Worm (Caenorhabditis elegans) whole organism, mixed stage, embryonic: ENCODE data around the gene srbc-84.

Source experiments
- lin-13 ChIP-seq: fragments of 150-350 bp; optimal IDR thresholded peaks from 2 replicates; lab custom pipeline; 2014; ENCODE audit warnings: missing biosample characterization, missing genetic modification characterization
- nhr-237 ChIP-seq: fragments of 150-350 bp; optimal IDR thresholded peaks from 2 replicates; lab custom pipeline; 2014; ENCODE audit warnings: missing biosample characterization, missing genetic modification characterization
- nhr-28 ChIP-seq: fragments of 150-350 bp; optimal IDR thresholded peaks from 2 replicates; lab custom pipeline; 2014; ENCODE audit warnings: missing biosample characterization, missing genetic modification characterization
- pha-4 ChIP-seq: fragments of 150-350 bp; optimal IDR thresholded peaks from 2 replicates; lab custom pipeline; 2018; ENCODE audit warnings: missing biosample characterization, missing genetic modification reagents, missing genetic modification characterization
- sem-2 ChIP-seq: fragments of 200-800 bp; sonication (Bioruptor generic); optimal IDR thresholded peaks from 2 replicates; lab custom pipeline; 2018; ENCODE audit warnings: mild to moderate bottlenecking, missing genetic modification characterization, missing compliant biosample characterization
- unc-62 ChIP-seq: fragments of 150-350 bp; optimal IDR thresholded peaks from 2 replicates; lab custom pipeline; 2014; ENCODE audit warnings: missing biosample characterization, missing genetic modification reagents, missing genetic modification characterization

DNA sequence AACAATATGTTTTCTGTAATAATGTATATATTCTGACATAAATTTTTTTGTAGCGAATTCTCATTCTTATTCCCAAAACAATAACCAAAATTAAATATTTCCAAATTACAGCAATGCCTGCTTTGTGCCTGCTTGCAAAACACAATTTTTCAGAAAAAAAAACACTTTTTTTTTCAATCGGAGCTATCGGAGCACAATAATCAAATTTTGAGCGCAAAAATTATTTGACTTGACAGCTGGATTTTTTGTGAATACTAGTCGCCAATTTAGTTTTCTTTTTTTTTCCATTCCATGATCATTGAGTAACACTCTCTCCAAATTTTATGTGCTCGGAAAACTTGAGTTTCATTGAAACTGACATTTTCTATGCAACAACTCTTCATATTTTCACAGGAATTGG, 18.5 kb downstream of the srbc-84 start, which contains the start of gene srh-180:
- TF ChIP-seq unc-62 (GFP tag; lab: Kevin White, UChicago) (no peak), sem-2 (GFP tag; lab: Kevin White, UChicago) (no peak), pha-4 (no peak), lin-13 (tag; lab: Kevin White, UChicago) (no peak), nhr-28 (no peak), nhr-237 (tag; lab: Kevin White, UChicago) (no peak)
